Worm (Caenorhabditis elegans): ENCODE results near the gene C17C3.5.
A peak's percentile ranks its signal among the peaks of the same experiment; 100 is the strongest.

Gene C17C3.5

DNA sequence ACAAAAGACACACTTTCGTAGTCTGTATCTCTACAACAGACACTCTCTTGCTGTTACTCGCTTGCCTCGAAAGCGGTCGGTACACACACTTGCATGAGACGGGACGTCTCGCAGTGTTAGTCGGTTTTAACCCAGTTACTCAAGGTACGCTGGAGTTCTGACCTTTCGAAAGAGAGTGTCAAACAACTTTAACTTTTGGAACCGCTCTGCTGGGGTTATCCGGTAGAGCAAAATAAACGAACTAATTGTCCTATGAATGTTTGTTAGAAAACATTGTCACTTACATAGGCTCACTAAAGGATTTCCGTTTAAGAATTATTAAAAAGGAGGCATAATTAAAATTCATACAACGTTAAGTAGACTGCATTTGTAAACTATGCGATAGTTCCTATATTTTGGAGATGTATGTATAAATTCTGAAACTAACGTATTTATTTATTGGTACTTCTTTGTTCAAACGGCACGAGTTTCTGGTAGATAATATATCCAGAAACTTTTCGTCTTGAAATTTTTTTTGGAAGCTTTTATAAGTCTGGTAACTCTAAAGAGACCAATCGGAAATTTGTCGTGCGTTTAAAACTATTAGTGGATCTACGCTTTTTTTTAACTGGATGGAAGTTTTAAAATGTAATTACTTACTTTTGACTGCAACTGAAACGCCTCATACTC lies 8.0 kb upstream of the C17C3.5 start (continued):
- peak; percentile 100 for TF ChIP-seq attf-6 (GFP tag; IDR thresholded peaks at IDR 0.05)
- TF ChIP-seq F57C9.4 (tag; optimal IDR thresholded peaks at IDR 0.05): peak; percentile 95
- peak; percentile 84 for TF ChIP-seq ceh-100 (GFP tag; IDR thresholded peaks at IDR 0.05)
- TF ChIP-seq madf-10 (tag; optimal IDR thresholded peaks at IDR 0.05): peak; percentile 94
- TF ChIP-seq sptf-2 (GFP tag; optimal IDR thresholded peaks at IDR 0.05): peak; percentile 10
- peak; percentile 96 for TF ChIP-seq ekl-4 (GFP tag; IDR thresholded peaks at IDR 0.05)
- TF ChIP-seq hrde-1 (tag; optimal IDR thresholded peaks at IDR 0.05; ENCODE audit: borderline replicate concordance): peak; percentile 80
- peak; percentile 96 for TF ChIP-seq C06A6.2 (GFP tag; conservative IDR thresholded peaks at IDR 0.05)
- TF ChIP-seq ceh-58 (GFP tag; IDR thresholded peaks at IDR 0.05): 0 out of 2 replicates have a peak, but pooled peaks have one; percentile 12
- peak; percentile 97 for TF ChIP-seq dpff-1 (tag; optimal IDR thresholded peaks at IDR 0.05)
- peak; percentile 83 for TF ChIP-seq tbp1 (GFP tag; optimal IDR thresholded peaks at IDR 0.05)
- peak; percentile 73 for TF ChIP-seq Y67H2A.10 (GFP tag; conservative IDR thresholded peaks at IDR 0.05)
- peak; percentile 69 for TF ChIP-seq nhr-90 (tag; optimal IDR thresholded peaks at IDR 0.05)
- peak; percentile 63; the same call in 1 of the 2 replicates for TF ChIP-seq ztf-28 (GFP tag; IDR thresholded peaks at IDR 0.05)
- peak; percentile 65 for TF ChIP-seq mxl-1 (tag; optimal IDR thresholded peaks at IDR 0.05)
- no peak for TF ChIP-seq tbx-9 (tag; optimal IDR thresholded peaks at IDR 0.05; ENCODE audit: borderline replicate concordance)
- peak; percentile 81 for TF ChIP-seq ccch-3 (GFP tag; optimal IDR thresholded peaks at IDR 0.05)
- peak; percentile 98 for TF ChIP-seq repo-1 (tag; optimal IDR thresholded peaks at IDR 0.05)
- peak; percentile 45 for TF ChIP-seq nhr-80 (tag; optimal IDR thresholded peaks at IDR 0.05)
- 0 out of 2 replicates have a peak, but pooled peaks have one; percentile 35 for TF ChIP-seq nhr-120 (GFP tag; IDR thresholded peaks at IDR 0.05)
- no peak for TF ChIP-seq lsy-27 (tag; optimal IDR thresholded peaks at IDR 0.05; ENCODE audit: borderline replicate concordance, insufficient read depth)
- peak; percentile 93 for TF ChIP-seq egl-44 (GFP tag; IDR thresholded peaks at IDR 0.05)
- TF ChIP-seq nfya-1 (tag; optimal IDR thresholded peaks at IDR 0.05; ENCODE audit: borderline replicate concordance, insufficient read depth): no peak
- TF ChIP-seq nfyb-1 (GFP tag; IDR thresholded peaks at IDR 0.05): peak; percentile 98
- peak; percentile 89 for TF ChIP-seq nhr-27 (tag; optimal IDR thresholded peaks at IDR 0.05)
- peak; percentile 94 for TF ChIP-seq B0035.1 (tag; optimal IDR thresholded peaks at IDR 0.05)
- peak; percentile 59 for TF ChIP-seq F49E8.2 (tag; optimal IDR thresholded peaks at IDR 0.05; ENCODE audit: insufficient read depth)
- TF ChIP-seq lin-35 (GFP tag; optimal IDR thresholded peaks at IDR 0.05): peak in 2 of 3 experiments; percentile 73 to 91
- peak; percentile 89 for TF ChIP-seq ets-4 (GFP tag; optimal IDR thresholded peaks at IDR 0.05)
- TF ChIP-seq hmg-1.2 (GFP tag; IDR thresholded peaks at IDR 0.05): peak; percentile 90
- TF ChIP-seq pbrm-1 (GFP tag; IDR thresholded peaks at IDR 0.05): peak; percentile 99
- peak; percentile 98 for TF ChIP-seq snpc-4 (GFP tag; optimal IDR thresholded peaks at IDR 0.05)
- TF ChIP-seq snpc-4 (tag; optimal IDR thresholded peaks at IDR 0.05): peak; percentile 99 to 100 (median 100)
- TF ChIP-seq hsf-1 (GFP tag; IDR thresholded peaks at IDR 0.05): peak; percentile 67
- peak; percentile 95 for TF ChIP-seq pha-4 (tag; optimal IDR thresholded peaks at IDR 0.05)
- TF ChIP-seq T26A5.8 (tag; optimal IDR thresholded peaks at IDR 0.05): peak; percentile 40
- TF ChIP-seq F39B2.1 (GFP tag; IDR thresholded peaks at IDR 0.05): peak; percentile 8; the same call in 1 of the 2 replicates
- peak; percentile 72; the same call in 1 of the 2 replicates for TF ChIP-seq aptf-2 (GFP tag; conservative IDR thresholded peaks at IDR 0.05)
- no peak for TF ChIP-seq Y53F4B.3 (GFP tag; IDR thresholded peaks at IDR 0.05)
- peak; percentile 98 for TF ChIP-seq atf-7 (tag; optimal IDR thresholded peaks at IDR 0.05)
- peak; percentile 95 for TF ChIP-seq Y95B8A.8 (GFP tag; IDR thresholded peaks at IDR 0.05)
- TF ChIP-seq lir-1 (GFP tag; conservative IDR thresholded peaks at IDR 0.05): peak; percentile 89
- TF ChIP-seq ztf-25 (GFP tag; IDR thresholded peaks at IDR 0.05): no peak
- TF ChIP-seq madf-3 (GFP tag; IDR thresholded peaks at IDR 0.05): no peak; the same call in none of the 2 replicates
- TF ChIP-seq zim-3 (tag; optimal IDR thresholded peaks at IDR 0.05): peak; percentile 91
- peak; percentile 82 for TF ChIP-seq T07F8.4 (tag; optimal IDR thresholded peaks at IDR 0.05)
- TF ChIP-seq F55B11.4 (tag; optimal IDR thresholded peaks at IDR 0.05; ENCODE audit: borderline replicate concordance, insufficient read depth): no peak

Measured in whole organism, young adult.